Worm (Caenorhabditis elegans) whole organism, L3 larva: ENCODE data around the gene abt-1.
A peak's percentile ranks its signal among the peaks of the same experiment; 100 is the strongest.

Experiments
- R02D3.7 ChIP-seq: fragments of 150-350 bp; optimal IDR thresholded peaks from 2 replicates; lab custom pipeline; 2014; ENCODE audit warnings: missing biosample characterization, missing genetic modification characterization
- ZK546.5 ChIP-seq: sonication (generic microtip); optimal IDR thresholded peaks from 2 replicates; lab custom pipeline; 2017; ENCODE audit warnings: missing biosample characterization, missing genetic modification characterization
- ama-1 ChIP-seq: fragments of 150-350 bp; optimal IDR thresholded peaks from 2 replicates; lab custom pipeline; 2018
- ceh-9 ChIP-seq: sonication (generic microtip); optimal IDR thresholded peaks from 2 replicates; lab custom pipeline; 2018; ENCODE audit warnings: missing biosample characterization, missing genetic modification characterization
- daf-12 ChIP-seq: fragments of 150-350 bp; optimal IDR thresholded peaks from 2 replicates; lab custom pipeline; 2014; ENCODE audit warnings: missing biosample characterization, missing genetic modification reagents, missing genetic modification characterization
- egl-27 ChIP-seq: sonication (generic microtip); optimal IDR thresholded peaks from 4 replicates; lab custom pipeline; 2017; ENCODE audit warnings: missing biosample characterization, missing genetic modification reagents, missing genetic modification characterization
- eor-1 ChIP-seq, 2 experiments: fragments of 150-350 bp; optimal IDR thresholded peaks; 2 replicates each; lab custom pipeline; 2014 to 2018; ENCODE audit warnings: missing biosample characterization in 2 of 2, missing genetic modification characterization in 2 of 2
- fos-1 ChIP-seq: fragments of 150-350 bp; optimal IDR thresholded peaks from 2 replicates; lab custom pipeline; 2014; ENCODE audit warnings: missing biosample characterization, missing genetic modification characterization
- hmg-11 ChIP-seq: sonication (generic microtip); optimal IDR thresholded peaks from 2 replicates; lab custom pipeline; 2016; ENCODE audit warnings: missing genetic modification characterization, missing compliant biosample characterization
- jun-1 ChIP-seq: fragments of 150-350 bp; optimal IDR thresholded peaks from 2 replicates; lab custom pipeline; 2014; ENCODE audit warnings: missing biosample characterization, missing genetic modification reagents, missing genetic modification characterization
- lin-15B ChIP-seq: fragments of 150-350 bp; optimal IDR thresholded peaks from 2 replicates; lab custom pipeline; 2014; ENCODE audit warnings: missing biosample characterization, missing genetic modification characterization
- lin-39 ChIP-seq: fragments of 150-350 bp; optimal IDR thresholded peaks from 2 replicates; lab custom pipeline; 2018; ENCODE audit warnings: missing biosample characterization, missing genetic modification reagents, missing genetic modification characterization
- nhr-11 ChIP-seq: fragments of 150-350 bp; optimal IDR thresholded peaks from 2 replicates; lab custom pipeline; 2014; ENCODE audit warnings: missing biosample characterization, missing genetic modification characterization
- nhr-12 ChIP-seq: fragments of 150-350 bp; optimal IDR thresholded peaks from 2 replicates; lab custom pipeline; 2014; ENCODE audit warnings: missing biosample characterization, missing genetic modification characterization
- nhr-23 ChIP-seq: fragments of 150-350 bp; optimal IDR thresholded peaks from 2 replicates; lab custom pipeline; 2014; ENCODE audit warnings: missing biosample characterization, missing genetic modification reagents, missing genetic modification characterization
- nhr-237 ChIP-seq: fragments of 150-350 bp; optimal IDR thresholded peaks from 2 replicates; lab custom pipeline; 2014; ENCODE audit warnings: missing biosample characterization, missing genetic modification characterization
- nhr-43 ChIP-seq: sonication (generic microtip); optimal IDR thresholded peaks from 2 replicates; lab custom pipeline; 2016; ENCODE audit warnings: mild to moderate bottlenecking, missing genetic modification characterization, missing compliant biosample characterization; ENCODE audit not compliant: poor library complexity, severe bottlenecking
- nhr-67 ChIP-seq: fragments of 150-350 bp; optimal IDR thresholded peaks from 2 replicates; lab custom pipeline; 2014; ENCODE audit warnings: missing biosample characterization, missing genetic modification characterization
- nhr-76 ChIP-seq: fragments of 150-350 bp; sonication (generic microtip); optimal IDR thresholded peaks from 5 replicates; lab custom pipeline; 2014; ENCODE audit warnings: missing biosample characterization, missing genetic modification characterization
- nhr-77 ChIP-seq: fragments of 150-350 bp; optimal IDR thresholded peaks from 2 replicates; lab custom pipeline; 2014; ENCODE audit warnings: missing biosample characterization, missing genetic modification characterization
- sea-2 ChIP-seq: fragments of 150-350 bp; sonication (generic microtip); optimal IDR thresholded peaks from 4 replicates; lab custom pipeline; 2014; ENCODE audit warnings: missing biosample characterization, missing genetic modification reagents, missing genetic modification characterization
- skn-1 ChIP-seq: fragments of 150-350 bp; optimal IDR thresholded peaks from 2 replicates; lab custom pipeline; 2014; ENCODE audit warnings: missing biosample characterization, missing genetic modification characterization
- snpc-4 ChIP-seq: fragments of 150-350 bp; optimal IDR thresholded peaks from 2 replicates; lab custom pipeline; 2014; ENCODE audit warnings: missing biosample characterization, missing genetic modification characterization
- unc-62 ChIP-seq: fragments of 150-350 bp; sonication (generic microtip); optimal IDR thresholded peaks from 4 replicates; lab custom pipeline; 2014; ENCODE audit warnings: missing biosample characterization, missing genetic modification reagents, missing genetic modification characterization
- zag-1 ChIP-seq: fragments of 150-350 bp; optimal IDR thresholded peaks from 2 replicates; lab custom pipeline; 2014; ENCODE audit warnings: missing biosample characterization, missing genetic modification characterization
- ztf-4 ChIP-seq: fragments of 150-350 bp; optimal IDR thresholded peaks from 2 replicates; lab custom pipeline; 2014; ENCODE audit warnings: missing biosample characterization, missing genetic modification characterization

Gene abt-1

DNA sequence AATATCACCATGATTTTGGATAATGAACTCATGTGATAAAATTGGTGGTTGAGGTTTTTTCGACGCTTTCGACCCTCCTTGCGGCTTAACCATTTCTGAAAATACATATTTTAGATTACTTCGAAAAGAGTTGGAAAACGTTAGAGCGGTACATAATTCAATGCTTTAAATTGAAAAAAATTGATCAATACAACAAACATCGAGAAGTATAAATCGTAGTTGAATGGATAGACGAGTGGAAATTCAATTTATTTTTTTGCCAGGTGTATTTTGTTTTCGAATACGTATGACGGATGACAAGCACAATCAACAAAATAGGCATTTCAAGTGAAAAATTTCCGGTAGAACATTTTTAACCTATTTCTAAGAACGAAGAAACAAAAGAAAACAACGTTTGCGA, 6.5 kb upstream of the abt-1 start, which contains the start of gene tram-1:
Gene tram-1 (minus strand): TSS at position 101 of the 400 bp plus-strand sequence.
- TF ChIP-seq ceh-9 (tag; lab: Kevin White, UChicago) (no peak), hmg-11 (no peak), unc-62 (GFP tag; lab: Kevin White, UChicago) (no peak), ama-1 (lab: Kevin White, UChicago) (no peak), nhr-76 (tag; lab: Kevin White, UChicago) (no peak), fos-1 (no peak), nhr-11 (tag; lab: Kevin White, UChicago) (no peak), R02D3.7 (tag; lab: Kevin White, UChicago) (no peak), nhr-67 (tag; lab: Kevin White, UChicago) (no peak)

DNA sequence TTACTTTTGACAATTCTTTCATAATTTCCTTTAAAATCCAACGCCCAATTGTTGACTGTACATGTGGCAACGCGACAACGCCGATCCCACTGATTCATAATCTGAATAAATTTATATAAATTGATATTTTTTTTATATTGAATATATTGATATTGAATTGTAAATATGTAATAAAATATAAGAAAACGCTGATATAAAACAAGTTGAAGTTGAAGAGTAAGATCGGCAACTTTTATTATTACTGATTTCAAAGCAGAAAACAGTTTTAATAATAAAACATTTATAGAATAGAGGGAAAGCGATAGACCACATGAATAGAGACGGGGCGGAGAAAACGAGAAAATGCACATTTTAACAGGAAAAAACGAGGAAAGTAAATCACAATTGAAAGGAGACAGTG, 4.5 kb upstream of the abt-1 start, which contains the start of gene qns-1:
Gene qns-1 (minus strand): TSS at position 101 of the 400 bp plus-strand sequence.
- no peak for TF ChIP-seq ZK546.5 (tag; lab: Kevin White, UChicago)

- no peak for TF ChIP-seq unc-62 (GFP tag; lab: Kevin White, UChicago)
- no peak for TF ChIP-seq skn-1 (tag; lab: Kevin White, UChicago)
- TF ChIP-seq lin-39 (tag; lab: Kevin White, UChicago) = no peak
- TF ChIP-seq nhr-23 (tag; lab: Kevin White, UChicago) = no peak
- no peak for TF ChIP-seq R02D3.7 (tag; lab: Kevin White, UChicago)
- no peak for TF ChIP-seq nhr-11 (tag; lab: Kevin White, UChicago)
- no peak for TF ChIP-seq ceh-9 (tag; lab: Kevin White, UChicago)
- no peak for TF ChIP-seq jun-1 (tag; lab: Kevin White, UChicago)
- no peak for TF ChIP-seq nhr-77 (tag; lab: Kevin White, UChicago)
- TF ChIP-seq nhr-43 (tag; lab: Kevin White, UChicago) = no peak
- TF ChIP-seq nhr-12 = no peak
- no peak for TF ChIP-seq egl-27
- no peak for TF ChIP-seq nhr-76 (tag; lab: Kevin White, UChicago)
Measured at ce11 chrIV:10216704-10217296, 2.1 kb upstream of the abt-1 start.

- TF ChIP-seq ceh-9 (tag; lab: Kevin White, UChicago) (no peak), fos-1 (no peak)
Measured at ce11 chrIV:10216078-10216477, 1.4 kb upstream of the abt-1 start, which contains the start of gene col-124. col-124 (plus strand) TSS chrIV:10216451.

DNA sequence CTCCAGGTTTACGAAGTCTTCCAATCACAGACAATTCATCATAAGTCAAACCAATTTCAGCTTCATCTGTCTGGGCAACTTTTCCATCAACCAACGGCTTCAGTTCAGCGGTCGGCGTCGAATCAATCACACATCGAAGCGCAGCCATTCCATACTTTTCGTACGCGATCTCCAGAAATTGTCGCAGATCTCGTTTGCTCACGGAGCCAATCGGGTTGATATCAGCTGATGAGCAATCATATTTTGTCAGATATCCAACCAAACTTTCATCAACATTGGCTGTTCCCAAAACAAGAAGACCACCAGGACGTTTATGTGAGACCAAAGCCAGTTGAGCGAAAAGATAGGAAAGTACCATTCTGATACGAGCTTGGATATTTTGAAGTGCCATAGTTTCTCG, 682 bp upstream of the abt-1 start:
- no peak for TF ChIP-seq nhr-237
- TF ChIP-seq ztf-4 (tag; lab: Kevin White, UChicago) = no peak
- TF ChIP-seq eor-1 (tag; optimal IDR thresholded peaks at IDR 0.05; lab: Kevin White, UChicago) = no peak
- TF ChIP-seq sea-2 (GFP tag; lab: Kevin White, UChicago) = no peak

- TF ChIP-seq daf-12 (tag; lab: Kevin White, UChicago) (no peak), zag-1 (tag; lab: Kevin White, UChicago) (no peak), ZK546.5 (tag; lab: Kevin White, UChicago) (no peak), nhr-67 (tag; lab: Kevin White, UChicago) (no peak), nhr-77 (tag; lab: Kevin White, UChicago) (no peak), snpc-4 (tag; lab: Kevin White, UChicago) (no peak)
- TF ChIP-seq, all 47 proteins: peak for 0
Measured at ce11 chrIV:10206182-10206581, 8.5 kb downstream of the abt-1 start, which contains the start of gene K04D7.6. K04D7.6 (minus strand) TSS chrIV:10206282.

ce11 chrIV:10197317-10197867, 17.3 kb downstream of the abt-1 start, which contains the start of gene gon-4:
gon-4 (plus strand) TSS chrIV:10197817.
- peak; percentile 29 for TF ChIP-seq snpc-4 (tag; lab: Kevin White, UChicago)
- TF ChIP-seq ceh-9 (tag; lab: Kevin White, UChicago) = no peak
- TF ChIP-seq lin-15B (tag; lab: Kevin White, UChicago) = peak; percentile 57
